Worm (Caenorhabditis elegans) whole organism, midembryonic: ENCODE data around the gene metl-18.
A peak's percentile ranks its signal among the peaks of the same experiment; 100 is the strongest.

Source experiments
- T22C8.4 ChIP-seq: fragments of 200-800 bp; sonication (Bioruptor generic); IDR thresholded peaks from 2 replicates; pipeline ENCODE4 v1.3.6; 2022; ENCODE audit warnings: missing genetic modification characterization, missing compliant biosample characterization
- cog-1 ChIP-seq: sonication (generic microtip); optimal IDR thresholded peaks from 2 replicates; lab custom pipeline; 2016; ENCODE audit warnings: missing genetic modification characterization, missing compliant biosample characterization
- flt-1 ChIP-seq: fragments of 200-800 bp; sonication (Bioruptor generic); IDR thresholded peaks from 2 replicates; pipeline ENCODE4 v1.3.6; 2022; ENCODE audit warnings: missing genetic modification characterization, missing compliant biosample characterization
- klf-2 ChIP-seq: fragments of 200-800 bp; sonication (Bioruptor generic); conservative IDR thresholded peaks from 2 replicates; pipeline ENCODE4 v1.3.6; 2022; ENCODE audit warnings: missing genetic modification reagents, missing genetic modification characterization, missing compliant biosample characterization
- med-1 ChIP-seq: sonication (generic microtip); optimal IDR thresholded peaks from 2 replicates; lab custom pipeline; 2017; ENCODE audit warnings: missing genetic modification characterization, mild to moderate bottlenecking, missing compliant biosample characterization, antibody characterized with exemption, missing genetic modification reagents; ENCODE audit not compliant: insufficient read depth
- ref-1 ChIP-seq: fragments of 200-800 bp; sonication (Bioruptor generic); conservative IDR thresholded peaks from 2 replicates; pipeline ENCODE4 v1.3.6; 2022; ENCODE audit warnings: missing genetic modification reagents, missing genetic modification characterization, missing compliant biosample characterization
- tab-1 ChIP-seq: fragments of 200-800 bp; sonication (Bioruptor generic); IDR thresholded peaks from 2 replicates; pipeline ENCODE4 v1.3.6; 2022; ENCODE audit warnings: missing genetic modification characterization, missing compliant biosample characterization
- ztf-23 ChIP-seq: fragments of 200-800 bp; sonication (Bioruptor generic); IDR thresholded peaks from 2 replicates; pipeline ENCODE4 v1.3.6; 2022; ENCODE audit warnings: missing genetic modification reagents, missing genetic modification characterization, missing compliant biosample characterization
- ztf-29 ChIP-seq: fragments of 200-800 bp; sonication (Bioruptor generic); IDR thresholded peaks from 2 replicates; pipeline ENCODE4 v1.3.6; 2022; ENCODE audit warnings: missing genetic modification reagents, missing genetic modification characterization, missing compliant biosample characterization

metl-18 gene

ce11 chrIII:3475014-3475413, 49.5 kb downstream of the metl-18 start:
- no peak for TF ChIP-seq ztf-23 (GFP tag; lab: Robert Waterston, UW)
- no peak for TF ChIP-seq tab-1 (GFP tag; lab: Robert Waterston, UW)
- no peak for TF ChIP-seq T22C8.4 (GFP tag; lab: Robert Waterston, UW)
- no peak for TF ChIP-seq flt-1 (GFP tag; lab: Robert Waterston, UW)
- no peak for TF ChIP-seq ztf-29
- no peak for TF ChIP-seq ref-1

- TF ChIP-seq ztf-29, result no peak
- TF ChIP-seq flt-1 (GFP tag; lab: Robert Waterston, UW), result no peak
- no peak for TF ChIP-seq ztf-23 (GFP tag; lab: Robert Waterston, UW)
- no peak for TF ChIP-seq klf-2 (GFP tag; lab: Robert Waterston, UW)
- TF ChIP-seq cog-1 (tag; lab: Kevin White, UChicago), result no peak
Observed at ce11 chrIII:3475497-3475896, 50.0 kb downstream of the metl-18 start, which contains the start of gene C34C12.9. Gene C34C12.9, minus strand, starts transcription at chrIII:3475512.

ce11 chrIII:3476245-3476644, 50.7 kb downstream of the metl-18 start:
- TF ChIP-seq ref-1 (no peak), cog-1 (tag; lab: Kevin White, UChicago) (peak; percentile 66), klf-2 (GFP tag; lab: Robert Waterston, UW) (peak; percentile 56; the same call in 1 of the 2 replicates), ztf-29 (no peak), flt-1 (GFP tag; lab: Robert Waterston, UW) (0 out of 2 replicates have a peak, but pooled peaks have one; percentile 29), T22C8.4 (GFP tag; lab: Robert Waterston, UW) (no peak)

ce11 chrIII:3477375-3477774, 51.8 kb downstream of the metl-18 start:
- TF ChIP-seq ztf-23 (GFP tag; lab: Robert Waterston, UW) (no peak), med-1 (GFP tag; lab: Kevin White, UChicago) (no peak), ztf-29 (no peak), flt-1 (GFP tag; lab: Robert Waterston, UW) (no peak), T22C8.4 (GFP tag; lab: Robert Waterston, UW) (no peak), klf-2 (GFP tag; lab: Robert Waterston, UW) (no peak)
